Worm (Caenorhabditis elegans) whole organism, L2 larva: ENCODE data around the gene str-77.

Experiments
- C34F6.9 ChIP-seq: fragments of 150-350 bp; optimal IDR thresholded peaks from 2 replicates; lab custom pipeline; 2014; ENCODE audit warnings: missing biosample characterization, missing genetic modification characterization
- F13H6.1 ChIP-seq: sonication (generic microtip); optimal IDR thresholded peaks from 2 replicates; lab custom pipeline; 2016; ENCODE audit warnings: missing genetic modification characterization, missing compliant biosample characterization
- R02D3.7 ChIP-seq: fragments of 150-350 bp; optimal IDR thresholded peaks from 2 replicates; lab custom pipeline; 2014; ENCODE audit warnings: missing biosample characterization, missing genetic modification characterization
- Y55F3AM.14 ChIP-seq: fragments of 200-800 bp; sonication (Bioruptor generic); optimal IDR thresholded peaks from 2 replicates; lab custom pipeline; 2018; ENCODE audit warnings: mild to moderate bottlenecking, missing genetic modification characterization, missing compliant biosample characterization
- ZK546.5 ChIP-seq: sonication (generic microtip); optimal IDR thresholded peaks from 2 replicates; lab custom pipeline; 2017; ENCODE audit warnings: missing biosample characterization, missing genetic modification characterization
- alr-1 ChIP-seq: fragments of 150-350 bp; optimal IDR thresholded peaks from 2 replicates; lab custom pipeline; 2014; ENCODE audit warnings: missing biosample characterization, missing genetic modification characterization
- aly-2 ChIP-seq: fragments of 150-350 bp; optimal IDR thresholded peaks from 2 replicates; lab custom pipeline; 2014; ENCODE audit warnings: missing biosample characterization, missing genetic modification characterization
- blmp-1 ChIP-seq: sonication (generic microtip); optimal IDR thresholded peaks from 2 replicates; lab custom pipeline; 2017; ENCODE audit warnings: missing genetic modification characterization, mild to moderate bottlenecking, missing compliant biosample characterization, antibody characterized with exemption, moderate library complexity; ENCODE audit not compliant: insufficient read depth
- ceh-16 ChIP-seq: fragments of 150-350 bp; optimal IDR thresholded peaks from 2 replicates; lab custom pipeline; 2014; ENCODE audit warnings: missing biosample characterization, missing genetic modification characterization
- ceh-82 ChIP-seq: fragments of 150-350 bp; optimal IDR thresholded peaks from 2 replicates; lab custom pipeline; 2014; ENCODE audit warnings: missing biosample characterization, missing genetic modification characterization
- crh-2 ChIP-seq: sonication (generic microtip); optimal IDR thresholded peaks from 2 replicates; lab custom pipeline; 2017; ENCODE audit warnings: missing biosample characterization, missing genetic modification characterization
- elt-3 ChIP-seq: sonication (generic microtip); optimal IDR thresholded peaks from 2 replicates; lab custom pipeline; 2017; ENCODE audit warnings: missing biosample characterization, missing genetic modification characterization
- fos-1 ChIP-seq: fragments of 150-350 bp; optimal IDR thresholded peaks from 2 replicates; lab custom pipeline; 2014; ENCODE audit warnings: missing biosample characterization, missing genetic modification characterization
- gmeb-1 ChIP-seq: fragments of 150-350 bp; optimal IDR thresholded peaks from 2 replicates; lab custom pipeline; 2014; ENCODE audit warnings: missing biosample characterization, missing genetic modification characterization
- lin-11 ChIP-seq: fragments of 150-350 bp; sonication (generic microtip); optimal IDR thresholded peaks from 2 replicates; lab custom pipeline; 2014; ENCODE audit warnings: missing biosample characterization, missing genetic modification characterization, inconsistent platforms, mixed read lengths
- lin-13 ChIP-seq: fragments of 150-350 bp; optimal IDR thresholded peaks from 2 replicates; lab custom pipeline; 2014; ENCODE audit warnings: missing biosample characterization, missing genetic modification reagents, missing genetic modification characterization
- lin-39 ChIP-seq: fragments of 150-350 bp; optimal IDR thresholded peaks from 2 replicates; lab custom pipeline; 2014; ENCODE audit warnings: missing biosample characterization, missing genetic modification reagents, missing genetic modification characterization
- mab-5 ChIP-seq: fragments of 150-350 bp; optimal IDR thresholded peaks from 2 replicates; lab custom pipeline; 2014; ENCODE audit warnings: missing biosample characterization, missing genetic modification characterization
- mbf-1 ChIP-seq: sonication (generic microtip); optimal IDR thresholded peaks from 2 replicates; lab custom pipeline; 2017; ENCODE audit warnings: missing biosample characterization, missing genetic modification characterization
- mdl-1 ChIP-seq, 2 experiments: fragments of 150-350 bp in 1 of 2; sonication (generic microtip) in 1 of 2; optimal IDR thresholded peaks; 2 replicates each; lab custom pipeline; 2017; ENCODE audit warnings: missing biosample characterization in 2 of 2, missing genetic modification characterization in 2 of 2
- nhr-10 ChIP-seq: sonication (generic microtip); optimal IDR thresholded peaks from 2 replicates; lab custom pipeline; 2017; ENCODE audit warnings: missing biosample characterization, missing genetic modification characterization
- nhr-11 ChIP-seq: fragments of 150-350 bp; optimal IDR thresholded peaks from 2 replicates; lab custom pipeline; 2014; ENCODE audit warnings: missing biosample characterization, missing genetic modification characterization
- nhr-12 ChIP-seq: fragments of 150-350 bp; optimal IDR thresholded peaks from 2 replicates; lab custom pipeline; 2014; ENCODE audit warnings: missing biosample characterization, missing genetic modification characterization
- nhr-129 ChIP-seq: fragments of 150-350 bp; optimal IDR thresholded peaks from 2 replicates; lab custom pipeline; 2014; ENCODE audit warnings: missing biosample characterization, missing genetic modification characterization
- nhr-23 ChIP-seq: fragments of 150-350 bp; optimal IDR thresholded peaks from 2 replicates; lab custom pipeline; 2014; ENCODE audit warnings: missing biosample characterization, missing genetic modification reagents, missing genetic modification characterization
- nhr-237 ChIP-seq: fragments of 150-350 bp; optimal IDR thresholded peaks from 2 replicates; lab custom pipeline; 2014; ENCODE audit warnings: missing biosample characterization, missing genetic modification characterization
- nhr-6 ChIP-seq: fragments of 150-350 bp; optimal IDR thresholded peaks from 2 replicates; lab custom pipeline; 2014; ENCODE audit warnings: missing biosample characterization, missing genetic modification characterization
- nhr-77 ChIP-seq: fragments of 150-350 bp; optimal IDR thresholded peaks from 2 replicates; lab custom pipeline; 2014; ENCODE audit warnings: missing biosample characterization, missing genetic modification characterization
- peb-1 ChIP-seq: fragments of 150-350 bp; optimal IDR thresholded peaks from 2 replicates; lab custom pipeline; 2014; ENCODE audit warnings: missing biosample characterization, missing genetic modification characterization
- sem-4 ChIP-seq: fragments of 150-350 bp; optimal IDR thresholded peaks from 2 replicates; lab custom pipeline; 2014; ENCODE audit warnings: missing biosample characterization, missing genetic modification reagents, missing genetic modification characterization
- skn-1 ChIP-seq: sonication (generic microtip); optimal IDR thresholded peaks from 2 replicates; lab custom pipeline; 2017; ENCODE audit warnings: missing biosample characterization, missing genetic modification characterization
- sma-3 ChIP-seq: sonication (generic microtip); optimal IDR thresholded peaks from 2 replicates; lab custom pipeline; 2016; ENCODE audit warnings: missing genetic modification reagents, missing genetic modification characterization, missing compliant biosample characterization
- sma-9 ChIP-seq, 2 experiments: fragments of 150-350 bp in 1 of 2; sonication (generic microtip) in 1 of 2; optimal IDR thresholded peaks; 2 replicates each; lab custom pipeline; 2014 to 2016; ENCODE audit warnings: missing genetic modification characterization in 2 of 2, mild to moderate bottlenecking in 1 of 2, missing biosample characterization in 1 of 2, missing compliant biosample characterization in 1 of 2, missing genetic modification reagents in 1 of 2, moderate library complexity in 1 of 2
- unc-62 ChIP-seq: fragments of 150-350 bp; optimal IDR thresholded peaks from 2 replicates; lab custom pipeline; 2014; ENCODE audit warnings: missing biosample characterization, missing genetic modification reagents, missing genetic modification characterization
- zag-1 ChIP-seq: fragments of 150-350 bp; optimal IDR thresholded peaks from 2 replicates; lab custom pipeline; 2014; ENCODE audit warnings: missing biosample characterization, missing genetic modification characterization

The str-77 gene

DNA sequence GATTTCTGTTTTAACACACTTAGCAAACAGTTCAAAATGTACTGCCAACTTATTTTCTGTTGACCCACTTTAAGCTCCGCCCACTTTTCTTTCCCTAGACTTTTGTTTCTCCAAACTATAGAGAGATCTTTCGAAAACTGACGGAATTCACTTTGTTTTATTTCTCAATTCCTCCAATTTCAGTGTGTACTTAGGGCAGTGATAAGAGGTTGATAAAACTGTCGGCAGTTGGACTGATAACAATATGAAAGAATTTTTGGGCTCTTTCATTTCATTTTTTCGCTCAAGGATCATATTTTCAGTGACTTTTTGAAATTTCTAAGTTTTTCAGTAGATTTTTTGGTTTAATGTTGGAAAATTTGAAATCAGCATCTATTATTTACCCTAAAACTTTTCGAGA, 36.3 kb downstream of the str-77 start:
- TF ChIP-seq sma-9 (GFP tag; optimal IDR thresholded peaks at IDR 0.05; lab: Kevin White, UChicago) (peak; percentile 38), sma-9 (tag; optimal IDR thresholded peaks at IDR 0.05; lab: Kevin White, UChicago) (no peak), blmp-1 (no peak), fos-1 (tag; lab: Kevin White, UChicago) (peak; percentile 59)

DNA sequence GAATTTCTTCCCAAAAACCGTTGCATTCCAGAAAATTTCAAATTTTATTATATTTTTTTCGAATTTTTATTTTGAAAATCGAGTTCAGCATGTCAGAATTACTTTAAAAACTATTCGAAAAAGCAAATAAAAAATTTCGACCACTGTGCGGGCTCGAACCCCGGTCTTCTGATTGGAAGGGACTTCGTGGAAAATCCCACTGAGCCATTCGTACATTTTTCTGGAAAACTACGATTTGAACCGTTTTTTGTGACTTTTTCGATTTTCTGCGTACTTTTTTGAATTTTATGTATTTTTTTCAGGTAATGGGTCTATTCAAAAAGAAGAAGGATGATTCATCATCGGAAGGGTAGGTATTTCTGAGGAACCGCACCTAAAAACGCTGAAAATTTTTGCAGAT, 36.8 kb downstream of the str-77 start, which contains the start of gene pgp-9:
Gene pgp-9 (plus strand): TSS at position 301 of the 400 bp plus-strand sequence.
- no peak for TF ChIP-seq nhr-11
- TF ChIP-seq alr-1 (tag; lab: Kevin White, UChicago), result no peak
- TF ChIP-seq mdl-1 (tag; optimal IDR thresholded peaks at IDR 0.05; lab: Kevin White, UChicago), result no peak
- TF ChIP-seq crh-2 (tag; lab: Kevin White, UChicago), result no peak
- no peak for TF ChIP-seq mab-5 (tag; lab: Kevin White, UChicago)
- no peak for TF ChIP-seq elt-3 (tag; lab: Kevin White, UChicago)
- no peak for TF ChIP-seq zag-1 (tag; lab: Kevin White, UChicago)
- no peak for TF ChIP-seq lin-13 (GFP tag; lab: Kevin White, UChicago)
- no peak for TF ChIP-seq nhr-237 (tag; lab: Kevin White, UChicago)
- TF ChIP-seq blmp-1, result no peak
- no peak for TF ChIP-seq aly-2 (tag; lab: Kevin White, UChicago)
- no peak for TF ChIP-seq mbf-1 (tag; lab: Kevin White, UChicago)
- TF ChIP-seq peb-1 (tag; lab: Kevin White, UChicago), result no peak
- TF ChIP-seq nhr-23 (tag; lab: Kevin White, UChicago), result no peak
- TF ChIP-seq, all 48 proteins: peak for 0

DNA sequence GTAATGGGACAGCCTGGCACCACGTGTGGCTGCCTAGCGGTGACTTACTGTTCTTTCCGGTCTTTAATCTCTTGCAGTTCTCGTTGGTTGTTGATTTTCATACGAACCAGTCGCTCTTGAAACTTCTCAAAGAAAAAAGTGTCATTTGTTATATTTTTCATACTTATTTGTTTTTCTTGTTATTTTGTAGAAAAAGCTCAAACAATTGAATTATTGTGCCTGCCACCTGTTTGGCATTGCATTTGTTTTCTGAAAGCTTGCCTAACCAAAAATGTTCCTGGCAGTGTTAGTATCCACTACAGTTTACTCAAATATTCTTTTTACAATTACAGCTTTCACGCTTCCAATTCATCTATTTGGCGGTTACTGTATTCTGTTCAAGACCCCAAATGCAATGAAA, 46.3 kb downstream of the str-77 start, which contains the start of the genes C47A10.16 and srh-283:
Gene C47A10.16 (minus strand): TSS at position 101 of the 400 bp plus-strand sequence.
Gene srh-283 (plus strand): TSS at position 272 of the 400 bp plus-strand sequence.
- no peak for TF ChIP-seq sma-3
- no peak for TF ChIP-seq nhr-6 (tag; lab: Kevin White, UChicago)
- TF ChIP-seq lin-11 (tag; lab: Kevin White, UChicago), result no peak
- no peak for TF ChIP-seq nhr-129 (tag; lab: Kevin White, UChicago)
- TF ChIP-seq elt-3 (tag; lab: Kevin White, UChicago), result no peak

ce11 chrV:17767249-17767648, 48.5 kb downstream of the str-77 start, which contains the start of gene srh-284:
srh-284 (plus strand) TSS chrV:17767549.
- TF ChIP-seq alr-1 (tag; lab: Kevin White, UChicago) (no peak), mdl-1 (tag; optimal IDR thresholded peaks at IDR 0.05; lab: Kevin White, UChicago) (no peak), lin-11 (tag; lab: Kevin White, UChicago) (no peak), zag-1 (tag; lab: Kevin White, UChicago) (no peak), sma-9 (GFP tag; optimal IDR thresholded peaks at IDR 0.05; lab: Kevin White, UChicago) (no peak), sma-9 (tag; optimal IDR thresholded peaks at IDR 0.05; lab: Kevin White, UChicago) (no peak), aly-2 (tag; lab: Kevin White, UChicago) (no peak), nhr-129 (tag; lab: Kevin White, UChicago) (no peak), sem-4 (tag; lab: Kevin White, UChicago) (no peak), ceh-82 (tag; lab: Kevin White, UChicago) (no peak), R02D3.7 (no peak), nhr-11 (no peak), C34F6.9 (no peak), unc-62 (GFP tag; lab: Kevin White, UChicago) (no peak), ZK546.5 (tag; lab: Kevin White, UChicago) (no peak), ceh-16 (tag; lab: Kevin White, UChicago) (no peak), mbf-1 (tag; lab: Kevin White, UChicago) (no peak), nhr-12 (tag; lab: Kevin White, UChicago) (no peak), nhr-6 (tag; lab: Kevin White, UChicago) (no peak), blmp-1 (no peak), nhr-77 (tag; lab: Kevin White, UChicago) (no peak)

DNA sequence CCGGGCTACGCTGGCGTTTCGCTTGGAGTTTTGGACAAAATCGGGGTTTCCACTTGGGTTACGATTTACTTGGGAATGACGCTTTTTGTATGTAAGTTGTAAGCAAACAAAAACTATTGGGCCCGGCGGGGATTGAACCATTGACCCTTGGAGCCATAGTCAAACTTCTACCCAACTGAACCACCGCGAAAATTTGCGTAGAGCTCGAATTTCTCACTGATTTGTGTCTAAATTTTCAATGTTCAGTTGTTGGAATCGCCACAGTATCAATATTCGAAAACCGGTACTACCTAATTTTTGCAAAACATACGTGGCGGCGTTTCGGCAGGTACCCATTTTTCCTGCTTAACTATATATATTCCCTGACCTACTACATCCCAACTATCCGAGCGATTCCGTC, 49.0 kb downstream of the str-77 start:
- no peak for TF ChIP-seq fos-1 (tag; lab: Kevin White, UChicago)
- TF ChIP-seq ZK546.5 (tag; lab: Kevin White, UChicago), result no peak
- TF ChIP-seq zag-1 (tag; lab: Kevin White, UChicago), result no peak
- TF ChIP-seq elt-3 (tag; lab: Kevin White, UChicago), result no peak
- TF ChIP-seq lin-39 (tag; lab: Kevin White, UChicago), result no peak
- TF ChIP-seq nhr-10 (tag; lab: Kevin White, UChicago), result no peak
- no peak for TF ChIP-seq F13H6.1
- TF ChIP-seq peb-1 (tag; lab: Kevin White, UChicago), result no peak
- TF ChIP-seq lin-11 (tag; lab: Kevin White, UChicago), result no peak
- no peak for TF ChIP-seq Y55F3AM.14
- no peak for TF ChIP-seq nhr-237 (tag; lab: Kevin White, UChicago)
- TF ChIP-seq mdl-1 (tag; optimal IDR thresholded peaks at IDR 0.05; lab: Kevin White, UChicago), result no peak
- TF ChIP-seq alr-1 (tag; lab: Kevin White, UChicago), result no peak
- no peak for TF ChIP-seq skn-1
- no peak for TF ChIP-seq gmeb-1 (tag; lab: Kevin White, UChicago)
- TF ChIP-seq, all 48 proteins: peak for 0
